Worm (Caenorhabditis elegans): ENCODE data around the gene mdt-20.

mdt-20 gene

ce11 chrIV:1239686-1240085, 52.1 kb downstream of the mdt-20 start, which contains the start of gene F38A1.8:
Gene F38A1.8, minus strand, starts transcription at chrIV:1239852.
- no peak for TF ChIP-seq unc-62 (GFP tag; optimal IDR thresholded peaks at IDR 0.05)

Measured in whole organism, dauer.